Worm (Caenorhabditis elegans) whole organism, L4 larva: ENCODE measurements around the gene EGAP1.1.

ENCODE experiments used
- F37D6.2 ChIP-seq: sonication (generic microtip); optimal IDR thresholded peaks from 2 replicates; lab custom pipeline; 2016; ENCODE audit warnings: mild to moderate bottlenecking, missing genetic modification characterization, missing compliant biosample characterization
- F44E2.7 ChIP-seq: fragments of 200-800 bp; sonication (Bioruptor generic); IDR thresholded peaks from 2 replicates; pipeline ENCODE4 v2.1.2; 2022; ENCODE audit warnings: missing genetic modification characterization, missing compliant biosample characterization
- T26A8.4 ChIP-seq: fragments of 200-800 bp; sonication (Bioruptor generic); IDR thresholded peaks from 2 replicates; pipeline ENCODE4 v1.3.6; 2022; ENCODE audit warnings: missing genetic modification characterization, missing compliant biosample characterization
- Y105C5A.15 ChIP-seq: fragments of 200-800 bp; sonication (Bioruptor generic); IDR thresholded peaks from 2 replicates; pipeline ENCODE4 v1.3.6; 2022; ENCODE audit warnings: missing genetic modification characterization, missing compliant biosample characterization
- Y75B8A.6 ChIP-seq: fragments of 200-800 bp; sonication (Bioruptor generic); IDR thresholded peaks from 2 replicates; pipeline ENCODE4 v1.3.6; 2022; ENCODE audit warnings: missing genetic modification reagents, missing genetic modification characterization, missing compliant biosample characterization
- aha-1 ChIP-seq: fragments of 150-350 bp; peaks from one replicate; lab custom pipeline; 2014; ENCODE audit warnings: missing biosample characterization, missing genetic modification characterization
- arid-1 ChIP-seq: fragments of 200-800 bp; sonication (Bioruptor generic); conservative IDR thresholded peaks from 2 replicates; pipeline ENCODE4 v1.3.6; 2022; ENCODE audit warnings: missing genetic modification reagents, missing genetic modification characterization, missing compliant biosample characterization
- attf-4 ChIP-seq: sonication (generic microtip); optimal IDR thresholded peaks from 3 replicates; lab custom pipeline; 2017; ENCODE audit warnings: missing biosample characterization, missing genetic modification characterization
- ceh-44 ChIP-seq: fragments of 200-800 bp; sonication (Bioruptor generic); IDR thresholded peaks from 2 replicates; pipeline ENCODE4 v1.3.6; 2022; ENCODE audit warnings: missing genetic modification reagents, missing genetic modification characterization, missing compliant biosample characterization
- daf-16 ChIP-seq, 3 experiments: sonication (generic microtip); optimal IDR thresholded peaks; 2 replicates each; lab custom pipeline; 2016 to 2017; ENCODE audit warnings: missing genetic modification characterization in 3 of 3, missing genetic modification reagents in 3 of 3, mild to moderate bottlenecking in 2 of 3, missing compliant biosample characterization in 2 of 3, missing biosample characterization in 1 of 3, moderate library complexity in 1 of 3
- daf-19 ChIP-seq: fragments of 200-800 bp; sonication (Bioruptor generic); conservative IDR thresholded peaks from 2 replicates; pipeline ENCODE4 v1.3.6; 2022; ENCODE audit warnings: missing genetic modification characterization, missing compliant biosample characterization
- daf-8 ChIP-seq: fragments of 200-800 bp; sonication (Bioruptor generic); IDR thresholded peaks from 2 replicates; pipeline ENCODE4 v1.3.6; 2022; ENCODE audit warnings: missing genetic modification characterization, missing compliant biosample characterization
- dmd-8 ChIP-seq: fragments of 200-800 bp; sonication (Bioruptor generic); IDR thresholded peaks from 2 replicates; pipeline ENCODE4 v1.3.6; 2022; ENCODE audit warnings: missing genetic modification characterization, missing compliant biosample characterization
- fkh-10 ChIP-seq: fragments of 150-350 bp; optimal IDR thresholded peaks from 2 replicates; lab custom pipeline; 2014; ENCODE audit warnings: missing biosample characterization, missing genetic modification reagents, missing genetic modification characterization
- hif-1 ChIP-seq, 2 experiments: sonication (generic microtip); optimal IDR thresholded peaks; 2 replicates each; lab custom pipeline; 2016 to 2017; ENCODE audit warnings: missing compliant biosample characterization in 2 of 2, missing genetic modification characterization in 2 of 2, missing genetic modification reagents in 2 of 2, missing genotype in 2 of 2, mild to moderate bottlenecking in 1 of 2
- hlh-30 ChIP-seq: sonication (generic microtip); optimal IDR thresholded peaks from 2 replicates; lab custom pipeline; 2017; ENCODE audit warnings: antibody characterized with exemption, mild to moderate bottlenecking, missing genetic modification characterization, missing compliant biosample characterization; ENCODE audit not compliant: insufficient read depth
- hmg-1.1 ChIP-seq: fragments of 200-800 bp; sonication (Bioruptor generic); IDR thresholded peaks from 2 replicates; pipeline ENCODE4 v1.3.6; 2022; ENCODE audit warnings: missing genetic modification reagents, missing genetic modification characterization, missing compliant biosample characterization
- lim-7 ChIP-seq: fragments of 200-800 bp; sonication (Bioruptor generic); IDR thresholded peaks from 2 replicates; pipeline ENCODE4 v1.3.6; 2022; ENCODE audit warnings: missing genetic modification characterization, missing compliant biosample characterization
- lin-13 ChIP-seq: fragments of 150-350 bp; optimal IDR thresholded peaks from 2 replicates; lab custom pipeline; 2014; ENCODE audit warnings: missing biosample characterization, missing genetic modification reagents, missing genetic modification characterization
- lin-15B ChIP-seq: fragments of 150-350 bp; sonication (generic microtip); optimal IDR thresholded peaks from 3 replicates; lab custom pipeline; 2014; ENCODE audit warnings: missing biosample characterization, missing genetic modification characterization
- mdl-1 ChIP-seq, 2 experiments: fragments of 150-350 bp in 1 of 2; sonication (generic microtip) in 1 of 2; optimal IDR thresholded peaks; 2 replicates each; lab custom pipeline; 2014 to 2017; ENCODE audit warnings: missing biosample characterization in 2 of 2, missing genetic modification characterization in 2 of 2
- mdt-29 ChIP-seq: fragments of 200-800 bp; sonication (Bioruptor generic); IDR thresholded peaks from 2 replicates; pipeline ENCODE4 v1.3.6; 2022; ENCODE audit warnings: missing genetic modification reagents, missing genetic modification characterization, missing compliant biosample characterization
- mep-1 ChIP-seq: fragments of 150-350 bp; sonication (generic microtip); optimal IDR thresholded peaks from 3 replicates; lab custom pipeline; 2014; ENCODE audit warnings: missing biosample characterization, missing genetic modification characterization
- mxl-2 ChIP-seq: fragments of 200-800 bp; sonication (Bioruptor generic); conservative IDR thresholded peaks from 2 replicates; pipeline ENCODE4 v1.3.6; 2022; ENCODE audit warnings: missing genetic modification reagents, missing genetic modification characterization, missing compliant biosample characterization
- nhr-10 ChIP-seq: fragments of 150-350 bp; optimal IDR thresholded peaks from 2 replicates; lab custom pipeline; 2014; ENCODE audit warnings: missing biosample characterization, missing genetic modification characterization
- nhr-102 ChIP-seq: sonication (generic microtip); optimal IDR thresholded peaks from 2 replicates; lab custom pipeline; 2016; ENCODE audit warnings: mild to moderate bottlenecking, missing genetic modification characterization, moderate library complexity, missing compliant biosample characterization
- nhr-11 ChIP-seq: fragments of 150-350 bp; optimal IDR thresholded peaks from 2 replicates; lab custom pipeline; 2014; ENCODE audit warnings: missing biosample characterization, missing genetic modification characterization
- nhr-111 ChIP-seq: fragments of 200-800 bp; sonication (Bioruptor generic); optimal IDR thresholded peaks from 2 replicates; lab custom pipeline; 2018; ENCODE audit warnings: mild to moderate bottlenecking, missing genetic modification characterization, missing compliant biosample characterization
- nhr-237 ChIP-seq: sonication (generic microtip); optimal IDR thresholded peaks from 2 replicates; lab custom pipeline; 2017; ENCODE audit warnings: missing biosample characterization, missing genetic modification characterization
- nhr-25 ChIP-seq: sonication (generic microtip); optimal IDR thresholded peaks from 2 replicates; lab custom pipeline; 2017; ENCODE audit warnings: missing genetic modification characterization, mild to moderate bottlenecking, missing compliant biosample characterization, antibody characterized with exemption, moderate library complexity, borderline replicate concordance; ENCODE audit not compliant: insufficient read depth
- nhr-28 ChIP-seq: fragments of 150-350 bp; optimal IDR thresholded peaks from 2 replicates; lab custom pipeline; 2014; ENCODE audit warnings: missing biosample characterization, missing genetic modification characterization
- nhr-42 ChIP-seq: fragments of 200-800 bp; sonication (Bioruptor generic); IDR thresholded peaks from 2 replicates; pipeline ENCODE4 v1.3.6; 2022; ENCODE audit warnings: missing genetic modification characterization, missing compliant biosample characterization
- nhr-48 ChIP-seq: sonication (generic microtip); optimal IDR thresholded peaks from 2 replicates; lab custom pipeline; 2016; ENCODE audit warnings: mild to moderate bottlenecking, missing genetic modification characterization, missing compliant biosample characterization
- pha-4 ChIP-seq, 2 experiments: fragments of 150-350 bp in 1 of 2; fragments of 200-800 bp in 1 of 2; sonication (Bioruptor generic) in 1 of 2; IDR thresholded peaks in 1 of 2; optimal IDR thresholded peaks in 1 of 2; 2 replicates each; pipeline versions ENCODE4 v1.3.6 to Lab custom; 2014 to 2022; ENCODE audit warnings: missing genetic modification characterization in 2 of 2, missing genetic modification reagents in 2 of 2, missing biosample characterization in 1 of 2, missing compliant biosample characterization in 1 of 2
- sdz-12 ChIP-seq: fragments of 200-800 bp; sonication (Bioruptor generic); optimal IDR thresholded peaks from 2 replicates; lab custom pipeline; 2018; ENCODE audit warnings: mild to moderate bottlenecking, missing genetic modification characterization, missing compliant biosample characterization
- snpc-1.2 ChIP-seq: fragments of 200-800 bp; sonication (Bioruptor generic); IDR thresholded peaks from 2 replicates; pipeline ENCODE4 v1.3.6; 2022; ENCODE audit warnings: missing genetic modification reagents, missing genetic modification characterization, missing compliant biosample characterization
- tag-97 ChIP-seq: fragments of 200-800 bp; sonication (Bioruptor generic); IDR thresholded peaks from 2 replicates; pipeline ENCODE4 v1.3.6; 2022; ENCODE audit warnings: missing genetic modification characterization, missing compliant biosample characterization
- unc-62 ChIP-seq, 3 experiments: fragments of 150-350 bp in 1 of 3; sonication (generic microtip); optimal IDR thresholded peaks in 2 of 3; peaks in 1 of 3; 1 replicate in 1 of 3; 2 replicates in 2 of 3; lab custom pipeline; 2014 to 2017; ENCODE audit warnings: missing biosample characterization in 3 of 3, missing genetic modification characterization in 3 of 3, missing genetic modification reagents in 3 of 3, missing genotype in 1 of 3
- zag-1 ChIP-seq: fragments of 150-350 bp; optimal IDR thresholded peaks from 2 replicates; lab custom pipeline; 2014; ENCODE audit warnings: missing biosample characterization, missing genetic modification characterization
- zfp-3 ChIP-seq: fragments of 200-800 bp; sonication (Bioruptor generic); conservative IDR thresholded peaks from 2 replicates; pipeline ENCODE4 v1.3.6; 2022; ENCODE audit warnings: missing genetic modification reagents, missing genetic modification characterization, missing compliant biosample characterization
- ztf-11 ChIP-seq: fragments of 150-350 bp; optimal IDR thresholded peaks from 2 replicates; lab custom pipeline; 2014; ENCODE audit warnings: missing biosample characterization, missing genetic modification characterization
- ztf-7 ChIP-seq: fragments of 150-350 bp; optimal IDR thresholded peaks from 2 replicates; lab custom pipeline; 2014; ENCODE audit warnings: missing biosample characterization, missing genetic modification characterization

EGAP1.1 gene

ce11 chrIII:5953041-5953912, 16.3 kb upstream of the EGAP1.1 start (continued):
- TF ChIP-seq fkh-10 (GFP tag; lab: Kevin White, UChicago): no peak
- peak; percentile 22; the same call in 1 of the 2 replicates for TF ChIP-seq hmg-1.1
- TF ChIP-seq lin-13 (GFP tag; lab: Kevin White, UChicago): no peak
- peak; percentile 78; the same call in 1 of the 2 replicates for TF ChIP-seq zfp-3
- no peak for TF ChIP-seq attf-4 (tag; lab: Kevin White, UChicago)
- TF ChIP-seq F44E2.7: no peak
- no peak for TF ChIP-seq daf-19 (GFP tag; lab: Robert Waterston, UW)
- TF ChIP-seq T26A8.4 (GFP tag; lab: Robert Waterston, UW): peak; percentile 72; the same call in 1 of the 2 replicates
- peak; percentile 14 for TF ChIP-seq nhr-48 (tag; lab: Kevin White, UChicago)
- TF ChIP-seq daf-8 (GFP tag; lab: Robert Waterston, UW): no peak
- peak; percentile 48 for TF ChIP-seq pha-4 (GFP tag; IDR thresholded peaks at IDR 0.05; lab: Robert Waterston, UW)
- no peak for TF ChIP-seq pha-4 (tag; optimal IDR thresholded peaks at IDR 0.05; lab: Kevin White, UChicago)
- no peak for TF ChIP-seq zag-1 (tag; lab: Kevin White, UChicago)
- no peak for TF ChIP-seq daf-16 (GFP tag; optimal IDR thresholded peaks at IDR 0.05; lab: Kevin White, UChicago)
- peak; percentile 28 for TF ChIP-seq daf-16 (tag; optimal IDR thresholded peaks at IDR 0.05; lab: Kevin White, UChicago)
- peak; percentile 45 for TF ChIP-seq nhr-25
- 0 out of 2 replicates have a peak, but pooled peaks have one; percentile 5 for TF ChIP-seq mxl-2 (GFP tag; lab: Robert Waterston, UW)

DNA sequence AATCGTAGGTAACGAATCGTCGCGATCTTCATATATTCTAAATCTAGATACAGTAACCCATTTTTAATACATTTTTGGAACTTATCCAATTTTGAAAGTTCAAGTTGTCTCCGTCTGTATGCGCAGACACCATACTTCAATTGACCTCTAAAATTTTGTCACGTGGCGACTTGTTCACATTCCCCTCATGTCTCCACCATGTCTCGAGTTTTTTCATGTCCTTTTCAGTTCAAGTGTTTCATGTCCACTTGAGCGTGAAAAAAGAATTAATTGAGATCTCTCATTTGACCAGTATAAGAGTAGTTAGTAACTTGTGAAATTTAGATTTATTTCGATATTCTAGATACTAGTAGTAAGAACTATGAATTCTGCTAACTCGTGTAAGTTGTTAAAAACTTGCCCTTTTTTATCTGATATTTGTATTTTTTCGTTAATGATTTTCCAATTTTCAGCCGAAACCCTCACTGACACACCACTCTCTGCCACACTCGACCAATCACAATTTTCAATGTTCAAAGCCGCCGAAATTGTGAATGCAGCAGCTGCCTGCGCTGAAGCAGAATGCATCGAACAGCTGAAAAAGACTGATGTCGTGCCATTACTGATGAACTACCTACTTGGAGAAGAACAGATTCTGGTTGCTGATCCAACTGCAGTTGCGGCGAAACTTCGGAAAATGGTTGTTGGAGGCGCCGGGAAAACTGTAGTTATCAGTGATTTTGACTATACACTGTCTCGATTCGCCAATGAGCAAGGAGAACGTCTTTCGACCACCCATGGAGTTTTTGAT, 14.8 kb upstream of the EGAP1.1 start:
- TF ChIP-seq nhr-10 (tag; lab: Kevin White, UChicago) (peak; percentile 25), unc-62 (GFP tag; optimal IDR thresholded peaks at IDR 0.05 in 1 of 2; lab: Kevin White, UChicago) (peak in 1 of 2 experiments; percentile 68), unc-62 (tag; optimal IDR thresholded peaks at IDR 0.05; lab: Kevin White, UChicago) (no peak), F44E2.7 (no peak), arid-1 (no peak), snpc-1.2 (GFP tag; lab: Robert Waterston, UW) (no peak), F37D6.2 (tag; lab: Kevin White, UChicago) (no peak), daf-16 (GFP tag; optimal IDR thresholded peaks at IDR 0.05; lab: Kevin White, UChicago) (no peak), daf-16 (tag; optimal IDR thresholded peaks at IDR 0.05; lab: Kevin White, UChicago) (no peak), attf-4 (tag; lab: Kevin White, UChicago) (no peak), ztf-7 (tag; lab: Kevin White, UChicago) (no peak), ceh-44 (GFP tag; lab: Robert Waterston, UW) (no peak), sdz-12 (no peak), dmd-8 (GFP tag; lab: Robert Waterston, UW) (no peak), mep-1 (tag; lab: Kevin White, UChicago) (peak; percentile 15), mdt-29 (GFP tag; lab: Robert Waterston, UW) (no peak), Y75B8A.6 (GFP tag; lab: Robert Waterston, UW) (no peak), lin-13 (GFP tag; lab: Kevin White, UChicago) (no peak), nhr-237 (tag; lab: Kevin White, UChicago) (no peak), nhr-11 (tag; lab: Kevin White, UChicago) (no peak), mdl-1 (tag; optimal IDR thresholded peaks at IDR 0.05; lab: Kevin White, UChicago) (peak in 1 of 2 experiments; percentile 42), daf-19 (GFP tag; lab: Robert Waterston, UW) (no peak), Y105C5A.15 (0 out of 2 replicates have a peak, but pooled peaks have one; percentile 7), nhr-42 (GFP tag; lab: Robert Waterston, UW) (peak; percentile 28; the same call in 1 of the 2 replicates), nhr-28 (tag; lab: Kevin White, UChicago) (no peak), hlh-30 (tag; lab: Kevin White, UChicago) (peak; percentile 88), tag-97 (GFP tag; lab: Robert Waterston, UW) (no peak), lin-15B (tag; lab: Kevin White, UChicago) (no peak), ztf-11 (tag; lab: Kevin White, UChicago) (no peak), hif-1 (tag; optimal IDR thresholded peaks at IDR 0.05; lab: Kevin White, UChicago) (no peak), nhr-102 (no peak), nhr-25 (peak; percentile 12), lim-7 (GFP tag; lab: Robert Waterston, UW) (0 out of 2 replicates have a peak, but pooled peaks have one; percentile 31), aha-1 (tag; lab: Kevin White, UChicago) (peak; percentile 15), nhr-111 (GFP tag; lab: Kevin White, UChicago) (no peak)
